Worm (Caenorhabditis elegans) whole organism, L3 larva: ENCODE results near the gene K03H6.5.
A peak's percentile ranks its signal among the peaks of the same experiment; 100 is the strongest.

Experiments
- ZK546.5 ChIP-seq: sonication (generic microtip); optimal IDR thresholded peaks from 2 replicates; lab custom pipeline; 2017; ENCODE audit warnings: missing biosample characterization, missing genetic modification characterization
- aly-2 ChIP-seq: fragments of 150-350 bp; optimal IDR thresholded peaks from 2 replicates; lab custom pipeline; 2014; ENCODE audit warnings: missing biosample characterization, missing genetic modification characterization
- ama-1 ChIP-seq: fragments of 150-350 bp; optimal IDR thresholded peaks from 2 replicates; lab custom pipeline; 2018
- ceh-16 ChIP-seq: sonication (generic microtip); optimal IDR thresholded peaks from 2 replicates; lab custom pipeline; 2017; ENCODE audit warnings: missing biosample characterization, missing genetic modification characterization
- ceh-28 ChIP-seq: fragments of 150-350 bp; optimal IDR thresholded peaks from 2 replicates; lab custom pipeline; 2014; ENCODE audit warnings: missing biosample characterization, missing genetic modification reagents, missing genetic modification characterization
- ceh-9 ChIP-seq: sonication (generic microtip); optimal IDR thresholded peaks from 2 replicates; lab custom pipeline; 2018; ENCODE audit warnings: missing biosample characterization, missing genetic modification characterization
- egl-5 ChIP-seq: fragments of 150-350 bp; optimal IDR thresholded peaks from 2 replicates; lab custom pipeline; 2017; ENCODE audit warnings: missing biosample characterization, missing genetic modification reagents, missing genetic modification characterization, inconsistent platforms
- elt-2 ChIP-seq: sonication (generic microtip); optimal IDR thresholded peaks from 2 replicates; lab custom pipeline; 2016; ENCODE audit warnings: missing genetic modification reagents, mild to moderate bottlenecking, missing genetic modification characterization, missing compliant biosample characterization
- eor-1 ChIP-seq, 2 experiments: fragments of 150-350 bp; optimal IDR thresholded peaks; 2 replicates each; lab custom pipeline; 2014 to 2018; ENCODE audit warnings: missing biosample characterization in 2 of 2, missing genetic modification characterization in 2 of 2
- lin-15B ChIP-seq: fragments of 150-350 bp; optimal IDR thresholded peaks from 2 replicates; lab custom pipeline; 2014; ENCODE audit warnings: missing biosample characterization, missing genetic modification characterization
- lin-39 ChIP-seq: fragments of 150-350 bp; optimal IDR thresholded peaks from 2 replicates; lab custom pipeline; 2018; ENCODE audit warnings: missing biosample characterization, missing genetic modification reagents, missing genetic modification characterization
- lsy-12 ChIP-seq: sonication (generic microtip); optimal IDR thresholded peaks from 2 replicates; lab custom pipeline; 2016; ENCODE audit warnings: mild to moderate bottlenecking, missing genetic modification characterization, missing compliant biosample characterization
- mdl-1 ChIP-seq: fragments of 150-350 bp; optimal IDR thresholded peaks from 2 replicates; lab custom pipeline; 2014; ENCODE audit warnings: missing biosample characterization, missing genetic modification characterization
- mml-1 ChIP-seq: fragments of 150-350 bp; sonication (generic microtip); optimal IDR thresholded peaks from 3 replicates; lab custom pipeline; 2014; ENCODE audit warnings: missing biosample characterization, missing genetic modification characterization
- nfya-1 ChIP-seq: sonication (generic microtip); optimal IDR thresholded peaks from 2 replicates; lab custom pipeline; 2017; ENCODE audit warnings: missing genetic modification characterization, mild to moderate bottlenecking, missing compliant biosample characterization, antibody characterized with exemption, moderate library complexity; ENCODE audit not compliant: insufficient read depth
- nhr-237 ChIP-seq: fragments of 150-350 bp; optimal IDR thresholded peaks from 2 replicates; lab custom pipeline; 2014; ENCODE audit warnings: missing biosample characterization, missing genetic modification characterization
- nhr-25 ChIP-seq: sonication (generic microtip); optimal IDR thresholded peaks from 2 replicates; lab custom pipeline; 2017; ENCODE audit warnings: missing biosample characterization, missing genetic modification characterization
- nhr-43 ChIP-seq: sonication (generic microtip); optimal IDR thresholded peaks from 2 replicates; lab custom pipeline; 2016; ENCODE audit warnings: mild to moderate bottlenecking, missing genetic modification characterization, missing compliant biosample characterization; ENCODE audit not compliant: poor library complexity, severe bottlenecking
- nhr-67 ChIP-seq: fragments of 150-350 bp; optimal IDR thresholded peaks from 2 replicates; lab custom pipeline; 2014; ENCODE audit warnings: missing biosample characterization, missing genetic modification characterization
- nhr-76 ChIP-seq: fragments of 150-350 bp; sonication (generic microtip); optimal IDR thresholded peaks from 5 replicates; lab custom pipeline; 2014; ENCODE audit warnings: missing biosample characterization, missing genetic modification characterization
- pha-4 ChIP-seq: fragments of 150-350 bp; optimal IDR thresholded peaks from 2 replicates; lab custom pipeline; 2014; ENCODE audit warnings: missing biosample characterization, missing genetic modification reagents, missing genetic modification characterization
- pqm-1 ChIP-seq: fragments of 150-350 bp; optimal IDR thresholded peaks from 2 replicates; lab custom pipeline; 2017; ENCODE audit warnings: missing biosample characterization, missing genetic modification characterization, inconsistent platforms
- sea-2 ChIP-seq: fragments of 150-350 bp; sonication (generic microtip); optimal IDR thresholded peaks from 4 replicates; lab custom pipeline; 2014; ENCODE audit warnings: missing biosample characterization, missing genetic modification reagents, missing genetic modification characterization
- skn-1 ChIP-seq: fragments of 150-350 bp; optimal IDR thresholded peaks from 2 replicates; lab custom pipeline; 2014; ENCODE audit warnings: missing biosample characterization, missing genetic modification characterization
- snpc-4 ChIP-seq: fragments of 150-350 bp; optimal IDR thresholded peaks from 2 replicates; lab custom pipeline; 2014; ENCODE audit warnings: missing biosample characterization, missing genetic modification characterization
- tbx-2 ChIP-seq: sonication (generic microtip); optimal IDR thresholded peaks from 2 replicates; lab custom pipeline; 2016; ENCODE audit warnings: mild to moderate bottlenecking, missing genetic modification characterization, missing compliant biosample characterization
- unc-62 ChIP-seq: fragments of 150-350 bp; sonication (generic microtip); optimal IDR thresholded peaks from 4 replicates; lab custom pipeline; 2014; ENCODE audit warnings: missing biosample characterization, missing genetic modification reagents, missing genetic modification characterization
- ztf-11 ChIP-seq: fragments of 150-350 bp; optimal IDR thresholded peaks from 2 replicates; lab custom pipeline; 2014; ENCODE audit warnings: missing biosample characterization, missing genetic modification characterization

Gene K03H6.5

DNA sequence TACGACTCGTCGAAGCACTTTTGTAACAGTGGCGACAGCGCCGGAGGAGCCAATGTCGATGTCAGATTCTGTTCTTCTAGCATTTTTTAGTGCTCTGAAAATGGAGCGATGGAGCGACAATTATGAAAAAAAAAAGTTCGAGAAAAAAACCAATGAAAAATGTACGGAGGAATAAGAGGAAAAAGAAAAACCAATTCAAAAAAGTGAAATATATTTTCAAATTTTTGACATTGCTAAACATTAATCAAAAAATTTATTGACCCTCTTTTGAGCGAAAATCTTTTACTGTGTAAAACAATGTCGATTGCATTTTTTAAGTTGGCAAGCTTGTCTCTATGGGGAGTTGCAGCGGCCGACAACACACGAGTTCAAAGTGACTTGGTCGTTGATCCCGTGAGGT, at the start of gene K03H6.5:
TSS of gene K03H6.5 (minus strand) at position 101 of the 400 bp plus-strand sequence.
- no peak for TF ChIP-seq nhr-237 (tag; lab: Kevin White, UChicago)
- TF ChIP-seq nhr-25 = no peak
- no peak for TF ChIP-seq nhr-43
- no peak for TF ChIP-seq skn-1
- no peak for TF ChIP-seq mml-1 (tag; lab: Kevin White, UChicago)
- TF ChIP-seq aly-2 (tag; lab: Kevin White, UChicago) = no peak

DNA sequence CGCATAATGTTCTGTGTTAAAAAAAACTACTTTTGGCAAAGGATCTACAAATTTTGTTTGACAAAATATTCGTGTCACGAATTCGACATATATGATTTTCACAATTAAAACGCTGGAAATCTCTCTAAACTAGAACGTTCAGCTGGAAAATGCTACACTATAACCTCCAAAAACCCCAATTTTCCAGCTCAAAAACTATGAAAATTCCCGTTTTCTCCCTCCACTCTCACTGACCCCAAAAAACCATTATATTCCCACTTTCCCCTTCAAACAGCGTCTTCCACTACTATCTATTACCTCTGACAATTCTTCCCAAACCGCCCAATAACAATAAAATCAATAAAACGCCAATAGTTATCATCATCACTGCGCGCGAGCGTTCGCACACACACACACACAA, 40.5 kb upstream of the K03H6.5 start, which contains the start of gene Y41D4B.14:
TSS of gene Y41D4B.14 (plus strand) at position 301 of the 400 bp plus-strand sequence.
- TF ChIP-seq pqm-1 (tag; lab: Kevin White, UChicago) (no peak), ama-1 (lab: Kevin White, UChicago) (no peak), ZK546.5 (tag; lab: Kevin White, UChicago) (no peak)

DNA sequence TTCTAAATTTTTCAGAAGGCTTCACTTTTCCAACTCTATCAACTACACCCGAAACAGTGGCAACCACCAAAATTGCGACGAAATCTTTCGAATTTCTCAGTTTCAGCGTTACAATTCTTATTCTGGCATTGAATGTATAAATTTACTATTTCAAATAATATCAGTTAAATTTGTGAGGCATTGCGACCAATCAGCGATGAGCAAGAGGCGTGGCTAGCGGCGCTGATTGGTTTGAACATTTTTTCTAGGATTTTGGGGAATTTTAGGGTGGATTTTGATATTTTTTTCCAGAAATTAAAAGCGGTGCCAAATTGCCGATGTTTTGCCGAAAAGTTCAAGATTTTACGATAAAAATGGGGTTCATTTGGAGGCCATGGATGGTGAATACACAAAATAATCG, 31.4 kb upstream of the K03H6.5 start:
- peak; percentile 96 for TF ChIP-seq nfya-1 (tag; lab: Kevin White, UChicago)
- no peak for TF ChIP-seq ZK546.5 (tag; lab: Kevin White, UChicago)

DNA sequence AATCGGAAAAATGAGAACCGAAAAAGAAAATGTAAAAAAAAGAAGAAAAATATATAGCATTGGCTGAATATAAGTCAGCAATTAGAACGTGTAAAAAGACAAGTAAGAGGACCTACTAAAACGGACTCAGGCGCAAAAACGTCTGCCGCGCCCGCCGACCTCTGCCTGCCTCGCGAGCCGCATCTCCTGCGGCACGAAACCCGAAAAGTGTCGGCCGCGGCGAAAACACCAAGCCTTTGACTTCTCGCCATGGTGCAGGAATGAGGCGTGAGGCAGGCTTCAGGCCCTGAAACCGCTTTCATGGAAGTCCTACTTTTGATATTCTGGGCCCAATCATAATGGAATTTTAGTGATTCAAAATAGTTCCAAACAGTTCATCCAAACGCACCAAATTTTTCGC, 29.5 kb upstream of the K03H6.5 start:
- TF ChIP-seq aly-2 (tag; lab: Kevin White, UChicago) = no peak
- TF ChIP-seq pqm-1 (tag; lab: Kevin White, UChicago) = no peak
- no peak for TF ChIP-seq sea-2
- TF ChIP-seq skn-1 = no peak
- TF ChIP-seq ceh-9 (tag; lab: Kevin White, UChicago) = no peak
- TF ChIP-seq nhr-25 = no peak
- TF ChIP-seq snpc-4 (tag; lab: Kevin White, UChicago) = no peak
- no peak for TF ChIP-seq lin-15B (tag; lab: Kevin White, UChicago)
- TF ChIP-seq lin-39 (tag; lab: Kevin White, UChicago) = no peak
- no peak for TF ChIP-seq pha-4 (tag; lab: Kevin White, UChicago)
- no peak for TF ChIP-seq egl-5 (tag; lab: Kevin White, UChicago)
- TF ChIP-seq ama-1 (lab: Kevin White, UChicago) = no peak

DNA sequence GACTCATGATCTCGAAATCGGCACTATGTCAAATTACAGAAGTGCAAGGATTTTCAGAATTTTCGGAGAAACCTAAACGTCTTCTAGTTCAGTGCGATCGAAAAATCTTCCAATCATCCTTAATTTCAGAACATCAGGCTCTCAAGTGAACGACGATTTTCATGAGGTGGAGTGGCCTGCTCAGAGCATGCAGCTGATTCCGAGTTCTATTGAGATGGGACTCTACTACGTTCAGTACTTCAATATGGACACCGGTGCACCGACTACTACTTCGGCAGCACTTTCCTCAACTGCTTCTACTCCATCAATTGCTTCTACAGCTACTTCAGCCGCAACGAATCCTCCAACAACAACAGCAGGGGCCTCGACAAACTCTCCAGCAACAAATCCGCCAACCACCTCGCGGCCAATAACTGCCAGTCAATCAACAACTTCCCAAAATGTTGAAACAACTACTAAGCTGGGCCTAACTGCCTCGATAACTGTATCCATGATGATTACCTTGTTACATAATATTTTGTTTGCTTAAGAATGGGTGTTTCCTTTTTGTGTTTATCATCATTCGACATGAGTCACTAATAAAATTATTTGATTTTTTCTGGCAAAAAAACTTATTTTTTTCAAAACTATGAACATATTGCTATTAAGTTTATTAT, 27.4 kb upstream of the K03H6.5 start, which contains the start of gene Y41D4B.15:
TSS of gene Y41D4B.15 (plus strand) at position 606 of the 656 bp plus-strand sequence.
- TF ChIP-seq nhr-237 (tag; lab: Kevin White, UChicago) = no peak
- TF ChIP-seq nfya-1 (tag; lab: Kevin White, UChicago) = no peak
- no peak for TF ChIP-seq unc-62 (GFP tag; lab: Kevin White, UChicago)
- TF ChIP-seq sea-2 = no peak
- no peak for TF ChIP-seq nhr-76 (tag; lab: Kevin White, UChicago)
- no peak for TF ChIP-seq nhr-25
- no peak for TF ChIP-seq ceh-16 (tag; lab: Kevin White, UChicago)
- no peak for TF ChIP-seq ztf-11 (tag; lab: Kevin White, UChicago)
- no peak for TF ChIP-seq eor-1 (tag; optimal IDR thresholded peaks at IDR 0.05; lab: Kevin White, UChicago)
- no peak for TF ChIP-seq pha-4 (tag; lab: Kevin White, UChicago)
- no peak for TF ChIP-seq snpc-4 (tag; lab: Kevin White, UChicago)
- TF ChIP-seq aly-2 (tag; lab: Kevin White, UChicago) = no peak
- no peak for TF ChIP-seq tbx-2 (tag; lab: Kevin White, UChicago)
- no peak for TF ChIP-seq lsy-12 (tag; lab: Kevin White, UChicago)
- no peak for TF ChIP-seq mdl-1 (tag; lab: Kevin White, UChicago)
- TF ChIP-seq ceh-28 (tag; lab: Kevin White, UChicago) = no peak

DNA sequence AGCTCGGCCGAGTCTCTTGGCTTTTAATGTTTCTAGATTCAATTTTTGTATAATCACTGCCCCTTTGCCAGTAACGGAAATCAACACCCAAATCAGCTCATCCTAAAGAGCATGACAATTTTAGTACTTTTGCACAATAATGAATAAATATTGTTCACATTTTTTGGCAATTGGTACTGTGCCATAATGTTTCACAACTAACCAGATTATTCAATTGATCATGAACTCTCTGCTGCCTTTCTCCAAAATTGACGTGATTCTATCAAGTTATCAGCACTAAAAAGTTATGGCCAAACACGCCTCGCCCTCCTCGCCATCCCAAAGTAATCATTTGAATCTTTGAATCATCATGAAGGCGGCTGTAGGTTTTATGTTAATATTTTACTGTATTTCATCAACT, 25.7 kb upstream of the K03H6.5 start, which contains the start of gene hpo-6:
TSS of gene hpo-6 (plus strand) at position 301 of the 400 bp plus-strand sequence.
- TF ChIP-seq elt-2 (tag; lab: Kevin White, UChicago) (peak; percentile 20), pha-4 (tag; lab: Kevin White, UChicago) (no peak), pqm-1 (tag; lab: Kevin White, UChicago) (peak; percentile 2)

DNA sequence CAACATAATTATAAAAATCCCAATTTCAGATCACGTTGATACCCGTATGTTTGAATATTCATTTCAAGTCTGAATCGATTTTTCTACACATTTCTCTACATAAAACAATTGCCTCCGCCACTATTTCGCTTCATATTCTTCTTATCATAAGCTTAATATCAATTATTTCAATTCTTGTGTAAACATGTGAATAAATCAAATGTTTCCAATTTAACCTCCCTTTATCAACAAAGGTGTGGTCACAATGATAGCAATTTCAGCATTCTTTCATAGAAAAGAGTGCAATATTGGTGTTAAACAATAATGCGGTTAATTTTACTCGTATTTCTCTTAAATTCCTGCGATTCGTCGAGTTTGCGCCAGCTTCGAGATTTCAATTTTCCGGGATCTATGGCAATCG, 23.7 kb upstream of the K03H6.5 start, which contains the start of gene Y41D4B.17:
TSS of gene Y41D4B.17 (plus strand) at position 174 of the 400 bp plus-strand sequence.
- no peak for TF ChIP-seq mdl-1 (tag; lab: Kevin White, UChicago)
- no peak for TF ChIP-seq nhr-67 (tag; lab: Kevin White, UChicago)
- TF ChIP-seq pqm-1 (tag; lab: Kevin White, UChicago) = peak; percentile 28
- TF ChIP-seq elt-2 (tag; lab: Kevin White, UChicago) = peak; percentile 68
- TF ChIP-seq mml-1 (tag; lab: Kevin White, UChicago) = no peak
- TF ChIP-seq pha-4 (tag; lab: Kevin White, UChicago) = peak; percentile 39
- TF ChIP-seq ceh-28 (tag; lab: Kevin White, UChicago) = no peak
